Fruit fly (Drosophila melanogaster) whole organism, embryonic: Measurements from ENCODE around the gene CG5805.

Experiments
- Atf3 ChIP-seq: fragments of 200-800 bp; sonication (Bioruptor generic); optimal IDR thresholded peaks from 3 replicates; lab custom pipeline; 2016; ENCODE audit warnings: missing biosample characterization, missing genetic modification characterization
- CG1024 ChIP-seq: fragments of 200-800 bp; sonication (Bioruptor generic); IDR thresholded peaks from 2 replicates; pipeline ENCODE4 v1.3.6; 2022; ENCODE audit warnings: missing biosample characterization, missing genetic modification characterization
- CG11696 ChIP-seq: fragments of 200-800 bp; sonication (Bioruptor generic); IDR thresholded peaks from 2 replicates; pipeline ENCODE4 v1.3.6; 2022; ENCODE audit warnings: missing biosample characterization, missing genetic modification characterization
- CG13123 ChIP-seq: fragments of 200-800 bp; sonication (Bioruptor generic); optimal IDR thresholded peaks from 2 replicates; lab custom pipeline; 2016; ENCODE audit warnings: missing biosample characterization, missing genetic modification characterization
- CG14050 ChIP-seq: fragments of 200-800 bp; sonication (Bioruptor generic); IDR thresholded peaks from 3 replicates; pipeline ENCODE4 v1.3.6; 2022; ENCODE audit warnings: missing biosample characterization, missing genetic modification characterization
- CG14860 ChIP-seq: fragments of 200-800 bp; sonication (Bioruptor generic); IDR thresholded peaks from 3 replicates; pipeline ENCODE4 v1.3.6; 2022; ENCODE audit warnings: missing biosample characterization, missing genetic modification characterization; ENCODE audit not compliant: partially characterized antibody
- CG17359 ChIP-seq: fragments of 200-800 bp; sonication (Bioruptor generic); optimal IDR thresholded peaks from 3 replicates; lab custom pipeline; 2018; ENCODE audit warnings: missing biosample characterization, mild to moderate bottlenecking, missing genetic modification characterization, moderate library complexity
- CG17568 ChIP-seq: fragments of 200-800 bp; sonication (Bioruptor generic); optimal IDR thresholded peaks from 2 replicates; lab custom pipeline; 2018; ENCODE audit warnings: missing biosample characterization, mild to moderate bottlenecking, missing genetic modification characterization, moderate library complexity
- CG1792 ChIP-seq: fragments of 200-800 bp; sonication (Bioruptor generic); optimal IDR thresholded peaks from 2 replicates; lab custom pipeline; 2016; ENCODE audit warnings: missing biosample characterization, missing genetic modification characterization
- CG18619 ChIP-seq: fragments of 200-800 bp; sonication (Bioruptor generic); optimal IDR thresholded peaks from 3 replicates; lab custom pipeline; 2017; ENCODE audit warnings: missing biosample characterization, mild to moderate bottlenecking, missing genetic modification characterization
- CG2712 ChIP-seq: fragments of 200-800 bp; optimal IDR thresholded peaks from 3 replicates; lab custom pipeline; 2019; ENCODE audit warnings: missing biosample characterization, mild to moderate bottlenecking, missing genetic modification characterization, moderate library complexity
- CG31441 ChIP-seq: fragments of 200-800 bp; sonication (Bioruptor generic); IDR thresholded peaks from 2 replicates; pipeline ENCODE4 v1.3.6; 2022; ENCODE audit warnings: missing biosample characterization, missing genetic modification characterization
- CG33213 ChIP-seq: fragments of 200-800 bp; sonication (Bioruptor generic); optimal IDR thresholded peaks from 3 replicates; lab custom pipeline; 2016; ENCODE audit warnings: missing biosample characterization, missing genetic modification characterization
- CG6791 ChIP-seq: fragments of 200-800 bp; sonication (Bioruptor generic); IDR thresholded peaks from 3 replicates; pipeline ENCODE4 v1.3.6; 2022; ENCODE audit warnings: missing biosample characterization, missing genetic modification characterization; ENCODE audit not compliant: partially characterized antibody
- CG8290 ChIP-seq, 3 experiments: fragments of 200-800 bp; sonication (Bioruptor generic); optimal IDR thresholded peaks; 2 replicates each; lab custom pipeline; 2016 to 2019; ENCODE audit warnings: missing biosample characterization in 3 of 3, missing genetic modification characterization in 3 of 3, mild to moderate bottlenecking in 2 of 3, moderate library complexity in 1 of 3
- CG8359 ChIP-seq: fragments of 200-800 bp; sonication (Bioruptor generic); optimal IDR thresholded peaks from 2 replicates; lab custom pipeline; 2017; ENCODE audit warnings: missing biosample characterization, mild to moderate bottlenecking, missing genetic modification characterization, borderline replicate concordance
- Doc2 ChIP-seq: fragments of 200-800 bp; sonication (Bioruptor generic); IDR thresholded peaks from 2 replicates; pipeline ENCODE4 v1.3.6; 2022; ENCODE audit warnings: missing biosample characterization, missing genetic modification characterization
- E2f1 ChIP-seq: fragments of 200-800 bp; sonication (Bioruptor generic); IDR thresholded peaks from 2 replicates; pipeline ENCODE4 v1.3.6; 2022; ENCODE audit warnings: missing biosample characterization, missing genetic modification characterization
- Gsc ChIP-seq: fragments of 200-800 bp; sonication (Bioruptor generic); IDR thresholded peaks from 2 replicates; pipeline ENCODE4 v1.3.6; 2022; ENCODE audit warnings: missing biosample characterization, missing genetic modification characterization
- HLH4C ChIP-seq: fragments of 200-800 bp; sonication (Bioruptor generic); IDR thresholded peaks from 3 replicates; pipeline ENCODE4 v1.3.6; 2022; ENCODE audit warnings: missing biosample characterization, missing genetic modification characterization; ENCODE audit not compliant: partially characterized antibody
- Hand ChIP-seq: fragments of 200-800 bp; sonication (Bioruptor generic); optimal IDR thresholded peaks from 2 replicates; lab custom pipeline; 2017; ENCODE audit warnings: mild to moderate bottlenecking, missing biosample characterization, missing genetic modification reagents, missing genetic modification characterization
- Hr39 ChIP-seq: fragments of >200 bp; optimal IDR thresholded peaks from 2 replicates; lab custom pipeline; 2017
- Max ChIP-seq: fragments of 200-800 bp; sonication (Bioruptor generic); optimal IDR thresholded peaks from 2 replicates; lab custom pipeline; 2016; ENCODE audit warnings: missing biosample characterization, mild to moderate bottlenecking, missing genetic modification characterization
- NFAT ChIP-seq: fragments of 200-800 bp; sonication (Bioruptor generic); IDR thresholded peaks from 2 replicates; pipeline ENCODE4 v1.3.6; 2022; ENCODE audit warnings: missing biosample characterization, missing genetic modification characterization
- Sin3A ChIP-seq: fragments of >200 bp; optimal IDR thresholded peaks from 2 replicates; lab custom pipeline; 2018
- Sry-δ ChIP-seq: fragments of 200-800 bp; sonication (Bioruptor generic); optimal IDR thresholded peaks from 2 replicates; lab custom pipeline; 2016; ENCODE audit warnings: missing biosample characterization, missing genetic modification characterization
- ac ChIP-seq: fragments of 200-800 bp; sonication (Bioruptor generic); optimal IDR thresholded peaks from 3 replicates; lab custom pipeline; 2017; ENCODE audit warnings: missing biosample characterization, mild to moderate bottlenecking, missing genetic modification characterization
- bab2 ChIP-seq: fragments of 200-800 bp; sonication (Bioruptor generic); optimal IDR thresholded peaks from 2 replicates; lab custom pipeline; 2016; ENCODE audit warnings: missing biosample characterization, missing genetic modification characterization
- dati ChIP-seq: fragments of 200-800 bp; sonication (Bioruptor generic); IDR thresholded peaks from 2 replicates; pipeline ENCODE4 v1.3.6; 2022; ENCODE audit warnings: missing biosample characterization, missing genetic modification characterization
- hth ChIP-seq: fragments of >200 bp; optimal IDR thresholded peaks from 2 replicates; lab custom pipeline; 2017; ENCODE audit warnings: inconsistent platforms
- insv ChIP-seq, 2 experiments: fragments of 200-800 bp; sonication (Bioruptor generic); optimal IDR thresholded peaks; 3 replicates each; lab custom pipeline; 2016 to 2018; ENCODE audit warnings: missing biosample characterization in 2 of 2, missing genetic modification characterization in 2 of 2
- jing ChIP-seq: fragments of 200-800 bp; sonication (Bioruptor generic); optimal IDR thresholded peaks from 2 replicates; lab custom pipeline; 2018; ENCODE audit warnings: missing biosample characterization, mild to moderate bottlenecking, missing genetic modification characterization
- ken ChIP-seq: fragments of 200-800 bp; sonication (Bioruptor generic); IDR thresholded peaks from 3 replicates; pipeline ENCODE4 v1.3.6; 2022; ENCODE audit warnings: missing biosample characterization, missing genetic modification characterization
- lab ChIP-seq: fragments of 200-800 bp; sonication (Bioruptor generic); optimal IDR thresholded peaks from 3 replicates; lab custom pipeline; 2017; ENCODE audit warnings: missing biosample characterization, missing genetic modification characterization, mild to moderate bottlenecking, moderate library complexity, missing genetic modification reagents
- lov ChIP-seq, 2 experiments: fragments of 200-800 bp in 1 of 2; fragments of >200 bp in 1 of 2; sonication (Bioruptor generic) in 1 of 2; IDR thresholded peaks in 1 of 2; optimal IDR thresholded peaks in 1 of 2; 2 replicates in 1 of 2; 3 replicates in 1 of 2; pipeline versions ENCODE4 v1.3.6 to Lab custom; 2017 to 2022; ENCODE audit warnings: missing biosample characterization in 1 of 2, missing genetic modification characterization in 1 of 2
- nmo ChIP-seq: fragments of 200-800 bp; sonication (Bioruptor generic); optimal IDR thresholded peaks from 2 replicates; lab custom pipeline; 2018; ENCODE audit warnings: missing biosample characterization, mild to moderate bottlenecking, missing genetic modification characterization, moderate library complexity
- phol ChIP-seq: fragments of 200-800 bp; sonication (Bioruptor generic); optimal IDR thresholded peaks from 3 replicates; lab custom pipeline; 2018; ENCODE audit warnings: missing biosample characterization, mild to moderate bottlenecking, missing genetic modification characterization, moderate library complexity
- schlank ChIP-seq: fragments of 200-800 bp; sonication (Bioruptor generic); optimal IDR thresholded peaks from 2 replicates; lab custom pipeline; 2018; ENCODE audit warnings: missing biosample characterization, mild to moderate bottlenecking, missing genetic modification characterization
- sens ChIP-seq: fragments of 200-800 bp; sonication (Bioruptor generic); peaks from one replicate; lab custom pipeline; 2016; ENCODE audit warnings: missing biosample characterization, missing genetic modification characterization
- sima ChIP-seq: fragments of 200-800 bp; sonication (Bioruptor generic); optimal IDR thresholded peaks from 2 replicates; lab custom pipeline; 2016; ENCODE audit warnings: missing biosample characterization, missing genetic modification characterization
- slp2 ChIP-seq: fragments of 200-800 bp; sonication (Bioruptor generic); optimal IDR thresholded peaks from 2 replicates; lab custom pipeline; 2016; ENCODE audit warnings: missing biosample characterization, missing genetic modification characterization
- sqz ChIP-seq: fragments of 200-800 bp; sonication (Bioruptor generic); optimal IDR thresholded peaks from 3 replicates; lab custom pipeline; 2018; ENCODE audit warnings: missing biosample characterization, mild to moderate bottlenecking, missing genetic modification characterization
- tll ChIP-seq, 2 experiments: fragments of 200-800 bp in 1 of 2; fragments of >200 bp in 1 of 2; sonication (Bioruptor generic) in 1 of 2; optimal IDR thresholded peaks; 2 replicates each; lab custom pipeline; 2017 to 2019; ENCODE audit warnings: missing biosample characterization in 2 of 2, missing genetic modification characterization in 2 of 2, mild to moderate bottlenecking in 1 of 2, moderate library complexity in 1 of 2
- toy ChIP-seq: fragments of 200-800 bp; sonication (Bioruptor generic); IDR thresholded peaks from 2 replicates; pipeline ENCODE4 v1.3.6; 2022; ENCODE audit warnings: missing biosample characterization, missing genetic modification characterization
- trem ChIP-seq: fragments of 200-800 bp; optimal IDR thresholded peaks from 3 replicates; lab custom pipeline; 2019; ENCODE audit warnings: missing biosample characterization, mild to moderate bottlenecking, missing genetic modification characterization, moderate library complexity
- ttk ChIP-seq: fragments of 200-800 bp; sonication (Bioruptor generic); IDR thresholded peaks from 2 replicates; pipeline ENCODE4 v2.1.2; 2022; ENCODE audit warnings: missing biosample characterization, missing genetic modification characterization
- tup ChIP-seq: fragments of 200-800 bp; sonication (Bioruptor generic); optimal IDR thresholded peaks from 2 replicates; lab custom pipeline; 2016; ENCODE audit warnings: missing biosample characterization, mild to moderate bottlenecking, missing genetic modification characterization, moderate library complexity
- vvl ChIP-seq: fragments of 200-800 bp; sonication (Bioruptor generic); IDR thresholded peaks from 2 replicates; pipeline ENCODE4 v1.3.6; 2022; ENCODE audit warnings: missing biosample characterization, missing genetic modification characterization

The CG5805 gene

dm6 chr3R:24771273-24772231, 15.7 kb downstream of the CG5805 start, which contains the start of gene CG42331 (continued):
- TF ChIP-seq insv (GFP tag; optimal IDR thresholded peaks at IDR 0.05; lab: Kevin White, UChicago) (no peak), Sin3A (lab: Kevin White, UChicago) (no peak), CG8359 (peak; percentile 7), hth (lab: Kevin White, UChicago) (no peak), ken (no peak; the same call in 2 of the 3 replicates), lab (GFP tag; lab: Kevin White, UChicago) (peak; percentile 78), CG6791 (GFP tag; lab: Robert Waterston, UW) (no peak), Max (GFP tag; lab: Kevin White, UChicago) (peak; percentile 27), toy (no peak), NFAT (GFP tag; lab: Robert Waterston, UW) (peak; percentile 2; the same call in 1 of the 2 replicates), tup (GFP tag; lab: Kevin White, UChicago) (no peak), trem (tag; lab: Kevin White, UChicago) (peak; percentile 23), sqz (GFP tag; lab: Kevin White, UChicago) (peak; percentile 16), CG1024 (GFP tag; lab: Robert Waterston, UW) (no peak), CG18619 (GFP tag; lab: Kevin White, UChicago) (peak; percentile 67), ac (GFP tag; lab: Kevin White, UChicago) (no peak), vvl (no peak), CG1792 (GFP tag; lab: Kevin White, UChicago) (peak; percentile 51), sens (GFP tag; lab: Kevin White, UChicago) (peak; percentile 87), nmo (GFP tag; lab: Kevin White, UChicago) (peak; percentile 63), CG2712 (tag; lab: Kevin White, UChicago) (peak; percentile 67), Atf3 (GFP tag; lab: Kevin White, UChicago) (no peak), CG14860 (GFP tag; lab: Robert Waterston, UW) (no peak), schlank (tag; lab: Kevin White, UChicago) (no peak), CG13123 (GFP tag; lab: Kevin White, UChicago) (no peak), E2f1 (GFP tag; lab: Robert Waterston, UW) (no peak; the same call in 1 of the 2 replicates), Hr39 (lab: Kevin White, UChicago) (no peak), lov (optimal IDR thresholded peaks at IDR 0.05; lab: Kevin White, UChicago) (no peak), lov (GFP tag; IDR thresholded peaks at IDR 0.05; lab: Robert Waterston, UW) (no peak), CG31441 (GFP tag; lab: Robert Waterston, UW) (peak; percentile 71), Sry-δ (GFP tag; lab: Kevin White, UChicago) (no peak), phol (tag; lab: Kevin White, UChicago) (peak; percentile 71), CG17359 (peak; percentile 57), Hand (peak; percentile 28), sima (GFP tag; lab: Kevin White, UChicago) (no peak), CG14050 (GFP tag; lab: Robert Waterston, UW) (peak; percentile 58), jing (GFP tag; lab: Kevin White, UChicago) (peak; percentile 26), CG11696 (GFP tag; lab: Robert Waterston, UW) (no peak), dati (GFP tag; lab: Robert Waterston, UW) (no peak), ttk (peak; percentile 57), Gsc (GFP tag; lab: Robert Waterston, UW) (no peak), slp2 (peak; percentile 52), CG17568 (GFP tag; lab: Kevin White, UChicago) (peak; percentile 8), tll (GFP tag; optimal IDR thresholded peaks at IDR 0.05; lab: Kevin White, UChicago) (no peak), CG8290 (GFP tag; optimal IDR thresholded peaks at IDR 0.05; lab: Kevin White, UChicago) (no peak), CG8290 (tag; optimal IDR thresholded peaks at IDR 0.05; lab: Kevin White, UChicago) (peak in 1 of 2 experiments; percentile 27), HLH4C (GFP tag; lab: Robert Waterston, UW) (no peak), CG33213 (no peak), Doc2 (no peak), bab2 (GFP tag; lab: Kevin White, UChicago) (peak; percentile 36)
